Worm (Caenorhabditis elegans) whole organism, late embryonic: ENCODE measurements around the gene his-5.
"Not testable (repeated sequence)": the region's sequence is repeated elsewhere in the genome, so short reads cannot be mapped to it uniquely, and the experiment has no call there.

Experiments used
- C08G9.2 ChIP-seq: sonication (generic microtip); optimal IDR thresholded peaks from 2 replicates; lab custom pipeline; 2016; ENCODE audit warnings: mild to moderate bottlenecking, missing genetic modification characterization, moderate library complexity, missing compliant biosample characterization
- F13H6.1 ChIP-seq: sonication (generic microtip); optimal IDR thresholded peaks from 2 replicates; lab custom pipeline; 2016; ENCODE audit warnings: missing genetic modification characterization, missing compliant biosample characterization
- K02D7.2 ChIP-seq: sonication (generic microtip); optimal IDR thresholded peaks from 2 replicates; lab custom pipeline; 2017; ENCODE audit warnings: mild to moderate bottlenecking, missing genetic modification characterization, missing compliant biosample characterization
- ceh-14 ChIP-seq: sonication (generic microtip); optimal IDR thresholded peaks from 2 replicates; lab custom pipeline; 2016; ENCODE audit warnings: missing genotype, missing genetic modification characterization, missing compliant biosample characterization
- ceh-18 ChIP-seq: sonication (generic microtip); optimal IDR thresholded peaks from 2 replicates; lab custom pipeline; 2016; ENCODE audit warnings: missing genetic modification characterization, missing compliant biosample characterization
- ceh-19 ChIP-seq: fragments of 200-800 bp; sonication (Bioruptor generic); optimal IDR thresholded peaks from 2 replicates; lab custom pipeline; 2018; ENCODE audit warnings: mild to moderate bottlenecking, missing genetic modification characterization, missing compliant biosample characterization
- ceh-24 ChIP-seq: sonication (generic microtip); optimal IDR thresholded peaks from 2 replicates; lab custom pipeline; 2016; ENCODE audit warnings: mild to moderate bottlenecking, missing genetic modification characterization, missing compliant biosample characterization
- ceh-30 ChIP-seq: fragments of 150-350 bp; optimal IDR thresholded peaks from 2 replicates; lab custom pipeline; 2014; ENCODE audit warnings: missing biosample characterization, missing genetic modification characterization
- ceh-31 ChIP-seq: sonication (generic microtip); optimal IDR thresholded peaks from 2 replicates; lab custom pipeline; 2016; ENCODE audit warnings: missing genetic modification characterization, missing compliant biosample characterization
- ceh-34 ChIP-seq: sonication (generic microtip); optimal IDR thresholded peaks from 2 replicates; lab custom pipeline; 2016; ENCODE audit warnings: mild to moderate bottlenecking, missing genetic modification characterization, missing compliant biosample characterization
- ceh-6 ChIP-seq: fragments of 200-800 bp; sonication (Bioruptor generic); optimal IDR thresholded peaks from 2 replicates; lab custom pipeline; 2018; ENCODE audit warnings: mild to moderate bottlenecking, missing genetic modification characterization, missing compliant biosample characterization
- che-1 ChIP-seq: sonication (generic microtip); optimal IDR thresholded peaks from 2 replicates; lab custom pipeline; 2016; ENCODE audit warnings: mild to moderate bottlenecking, missing genetic modification characterization, missing compliant biosample characterization
- dve-1 ChIP-seq: sonication (generic microtip); optimal IDR thresholded peaks from 2 replicates; lab custom pipeline; 2017; ENCODE audit warnings: antibody characterized with exemption, mild to moderate bottlenecking, missing genetic modification characterization, missing compliant biosample characterization
- elt-4 ChIP-seq: sonication (generic microtip); optimal IDR thresholded peaks from 2 replicates; lab custom pipeline; 2016; ENCODE audit warnings: missing genetic modification characterization, missing compliant biosample characterization
- ets-4 ChIP-seq: sonication (generic microtip); optimal IDR thresholded peaks from 2 replicates; lab custom pipeline; 2016; ENCODE audit warnings: missing genetic modification characterization, missing compliant biosample characterization
- eyg-1 ChIP-seq: sonication (generic microtip); optimal IDR thresholded peaks from 2 replicates; lab custom pipeline; 2016; ENCODE audit warnings: missing genotype, missing genetic modification characterization, missing compliant biosample characterization
- fax-1 ChIP-seq: sonication (generic microtip); optimal IDR thresholded peaks from 2 replicates; lab custom pipeline; 2016; ENCODE audit warnings: missing genotype, missing genetic modification characterization, missing compliant biosample characterization
- gmeb-2 ChIP-seq: sonication (generic microtip); optimal IDR thresholded peaks from 2 replicates; lab custom pipeline; 2016; ENCODE audit warnings: missing genetic modification characterization, inconsistent platforms, missing compliant biosample characterization
- hlh-6 ChIP-seq: sonication (generic microtip); optimal IDR thresholded peaks from 2 replicates; lab custom pipeline; 2016; ENCODE audit warnings: missing genotype, missing genetic modification characterization, missing compliant biosample characterization
- hlh-8 ChIP-seq: sonication (generic microtip); optimal IDR thresholded peaks from 2 replicates; lab custom pipeline; 2016; ENCODE audit warnings: missing genotype, missing genetic modification characterization, missing compliant biosample characterization
- lin-11 ChIP-seq: fragments of 200-800 bp; sonication (Bioruptor generic); optimal IDR thresholded peaks from 2 replicates; lab custom pipeline; 2018; ENCODE audit warnings: mild to moderate bottlenecking, missing genetic modification characterization, missing compliant biosample characterization
- mec-3 ChIP-seq: sonication (generic microtip); optimal IDR thresholded peaks from 2 replicates; lab custom pipeline; 2016; ENCODE audit warnings: borderline replicate concordance, missing genetic modification characterization, missing compliant biosample characterization
- nhr-11 ChIP-seq: fragments of 150-350 bp; optimal IDR thresholded peaks from 2 replicates; lab custom pipeline; 2014; ENCODE audit warnings: missing biosample characterization, missing genetic modification characterization
- nhr-232 ChIP-seq: sonication (generic microtip); optimal IDR thresholded peaks from 2 replicates; lab custom pipeline; 2016; ENCODE audit warnings: missing genetic modification characterization, missing compliant biosample characterization
- odd-2 ChIP-seq: sonication (generic microtip); optimal IDR thresholded peaks from 2 replicates; lab custom pipeline; 2017; ENCODE audit warnings: antibody characterized with exemption, mild to moderate bottlenecking, missing genetic modification characterization, missing compliant biosample characterization
- pag-3 ChIP-seq: sonication (generic microtip); optimal IDR thresholded peaks from 2 replicates; lab custom pipeline; 2016; ENCODE audit warnings: missing compliant biosample characterization, missing genetic modification characterization, borderline replicate concordance
- pat-9 ChIP-seq: fragments of 200-800 bp; sonication (Bioruptor generic); optimal IDR thresholded peaks from 2 replicates; lab custom pipeline; 2018; ENCODE audit warnings: mild to moderate bottlenecking, missing genetic modification characterization, moderate library complexity, missing compliant biosample characterization
- pha-2 ChIP-seq: sonication (generic microtip); optimal IDR thresholded peaks from 2 replicates; lab custom pipeline; 2017; ENCODE audit warnings: mild to moderate bottlenecking, missing genetic modification characterization, missing compliant biosample characterization
- pqm-1 ChIP-seq: sonication (generic microtip); optimal IDR thresholded peaks from 2 replicates; lab custom pipeline; 2016; ENCODE audit warnings: missing genetic modification characterization, missing compliant biosample characterization
- pros-1 ChIP-seq: fragments of 150-350 bp; optimal IDR thresholded peaks from 2 replicates; lab custom pipeline; 2014; ENCODE audit warnings: missing biosample characterization, missing genetic modification reagents, missing genetic modification characterization
- ref-2 ChIP-seq: sonication (generic microtip); optimal IDR thresholded peaks from 2 replicates; lab custom pipeline; 2016; ENCODE audit warnings: missing genetic modification characterization, missing compliant biosample characterization
- sox-2 ChIP-seq: fragments of 200-800 bp; sonication (Bioruptor generic); IDR thresholded peaks from 2 replicates; pipeline ENCODE4 v1.3.6; 2022; ENCODE audit warnings: missing genetic modification reagents, missing genetic modification characterization, missing compliant biosample characterization
- sox-4 ChIP-seq: sonication (generic microtip); optimal IDR thresholded peaks from 2 replicates; lab custom pipeline; 2017; ENCODE audit warnings: mild to moderate bottlenecking, missing genetic modification characterization, inconsistent platforms, missing compliant biosample characterization
- syd-9 ChIP-seq: sonication (generic microtip); optimal IDR thresholded peaks from 2 replicates; lab custom pipeline; 2016; ENCODE audit warnings: mild to moderate bottlenecking, missing genetic modification characterization, moderate library complexity, missing compliant biosample characterization
- tbx-2 ChIP-seq: sonication (generic microtip); optimal IDR thresholded peaks from 2 replicates; lab custom pipeline; 2016; ENCODE audit warnings: missing genetic modification characterization, missing compliant biosample characterization
- tbx-7 ChIP-seq: sonication (generic microtip); optimal IDR thresholded peaks from 2 replicates; lab custom pipeline; 2016; ENCODE audit warnings: missing genotype, missing genetic modification characterization, missing compliant biosample characterization
- unc-3 ChIP-seq, 2 experiments: fragments of 200-800 bp in 1 of 2; sonication (Bioruptor generic) in 1 of 2; sonication (generic microtip) in 1 of 2; conservative IDR thresholded peaks in 1 of 2; optimal IDR thresholded peaks in 1 of 2; 2 replicates each; pipeline versions ENCODE4 v1.3.6 to Lab custom; 2016 to 2022; ENCODE audit warnings: missing compliant biosample characterization in 2 of 2, missing genetic modification characterization in 2 of 2, missing genetic modification reagents in 1 of 2
- unc-86 ChIP-seq: sonication (generic microtip); optimal IDR thresholded peaks from 2 replicates; lab custom pipeline; 2016; ENCODE audit warnings: missing genetic modification characterization, missing compliant biosample characterization
- zip-5 ChIP-seq: sonication (generic microtip); optimal IDR thresholded peaks from 2 replicates; lab custom pipeline; 2016; ENCODE audit warnings: missing genetic modification characterization, missing compliant biosample characterization

Gene his-5

DNA sequence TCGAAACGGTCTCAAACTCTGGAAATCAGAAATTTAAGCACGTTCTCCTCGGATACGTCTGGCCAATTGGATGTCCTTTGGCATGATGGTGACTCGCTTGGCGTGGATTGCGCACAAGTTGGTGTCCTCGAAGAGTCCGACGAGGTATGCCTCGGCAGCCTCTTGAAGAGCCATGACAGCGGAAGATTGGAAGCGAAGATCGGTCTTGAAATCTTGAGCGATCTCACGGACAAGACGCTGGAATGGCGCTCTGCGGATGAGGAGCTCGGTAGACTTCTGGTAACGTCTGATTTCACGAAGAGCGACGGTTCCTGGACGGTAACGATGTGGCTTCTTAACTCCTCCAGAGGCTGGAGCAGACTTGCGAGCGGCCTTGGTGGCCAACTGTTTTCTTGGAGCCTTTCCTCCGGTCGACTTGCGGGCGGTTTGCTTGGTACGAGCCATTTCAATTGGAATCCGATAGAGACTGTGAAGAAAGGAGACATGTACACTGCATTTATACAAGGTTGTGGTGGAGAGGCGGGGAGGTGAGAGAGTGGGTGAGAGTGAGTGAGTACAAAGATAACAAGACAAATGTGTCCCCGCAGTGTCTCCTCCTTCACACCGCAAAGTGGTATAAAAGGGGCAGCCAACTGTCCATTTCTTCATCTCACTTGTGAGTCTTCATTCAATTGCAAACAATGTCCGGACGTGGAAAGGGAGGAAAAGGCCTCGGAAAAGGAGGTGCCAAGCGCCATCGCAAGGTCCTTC is at the start of gene his-5, which contains the start of gene his-6:
Gene his-5 (plus strand): TSS at position 681 of the 750 bp plus-strand sequence.
Gene his-6 (minus strand): TSS at position 444 of the 750 bp plus-strand sequence.
- peak; percentile 51 for TF ChIP-seq ref-2 (tag; lab: Kevin White, UChicago)
- peak; percentile 30 for TF ChIP-seq sox-2 (GFP tag; lab: Robert Waterston, UW)
- peak; percentile 52 for TF ChIP-seq ceh-31 (tag; lab: Kevin White, UChicago)
- TF ChIP-seq unc-3 (GFP tag; conservative IDR thresholded peaks at IDR 0.05; lab: Robert Waterston, UW), result peak; percentile 61
- TF ChIP-seq unc-3 (tag; optimal IDR thresholded peaks at IDR 0.05; lab: Kevin White, UChicago), result not testable (repeated sequence)

DNA sequence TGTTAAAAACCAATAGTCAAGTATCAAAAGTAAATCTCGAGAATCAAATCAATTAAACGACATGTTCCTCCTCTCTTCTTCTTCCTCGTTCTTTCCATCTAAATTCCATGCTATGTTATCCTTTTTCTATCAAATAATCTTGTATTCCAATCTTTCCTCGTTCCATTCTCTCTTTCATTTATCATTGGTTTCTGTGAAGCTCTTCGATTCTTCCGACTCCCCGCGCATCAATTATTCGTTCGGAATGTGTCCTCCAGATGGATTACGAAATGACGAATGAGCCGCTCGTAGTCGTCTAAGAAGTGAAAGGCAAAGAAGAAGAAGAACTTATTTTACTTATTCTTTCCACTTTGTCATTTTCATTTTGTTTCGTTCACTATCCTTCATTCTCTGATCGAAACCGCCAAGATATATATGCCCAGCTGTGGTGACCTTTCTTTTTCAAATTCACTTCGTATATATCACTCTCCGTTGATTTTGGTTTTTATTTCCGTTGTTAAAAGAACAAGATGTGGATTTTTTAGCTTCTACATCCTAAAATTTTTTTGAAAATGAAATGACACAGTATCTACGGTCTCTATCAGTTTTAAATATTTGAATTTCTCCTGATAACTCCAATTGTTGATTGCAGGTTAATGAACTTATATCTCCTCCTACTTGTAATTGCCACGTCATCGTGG is 40.6 kb upstream of the his-5 start, which contains the start of gene pxn-1:
Gene pxn-1 (plus strand): TSS at position 630 of the 680 bp plus-strand sequence.
- TF ChIP-seq pros-1 (tag; lab: Kevin White, UChicago), result no peak
- TF ChIP-seq pha-2 (tag; lab: Kevin White, UChicago), result no peak
- no peak for TF ChIP-seq ceh-24 (tag; lab: Kevin White, UChicago)
- no peak for TF ChIP-seq hlh-6 (tag; lab: Kevin White, UChicago)
- no peak for TF ChIP-seq fax-1 (tag; lab: Kevin White, UChicago)
- TF ChIP-seq ceh-6, result no peak
- no peak for TF ChIP-seq sox-4
- no peak for TF ChIP-seq ref-2 (tag; lab: Kevin White, UChicago)

ce11 chrV:8495106-8495505 is 39.9 kb upstream of the his-5 start:
- TF ChIP-seq gmeb-2 (tag; lab: Kevin White, UChicago) (no peak), ceh-30 (tag; lab: Kevin White, UChicago) (no peak), mec-3 (tag; lab: Kevin White, UChicago) (no peak), ceh-19 (GFP tag; lab: Kevin White, UChicago) (no peak), ceh-18 (tag; lab: Kevin White, UChicago) (no peak), ceh-34 (tag; lab: Kevin White, UChicago) (no peak), ceh-6 (no peak), sox-4 (no peak), syd-9 (tag; lab: Kevin White, UChicago) (no peak), tbx-2 (no peak), dve-1 (no peak), unc-86 (tag; lab: Kevin White, UChicago) (no peak), C08G9.2 (tag; lab: Kevin White, UChicago) (no peak), lin-11 (tag; lab: Kevin White, UChicago) (no peak), tbx-7 (tag; lab: Kevin White, UChicago) (no peak)

- no peak for TF ChIP-seq pag-3
- no peak for TF ChIP-seq F13H6.1 (tag; lab: Kevin White, UChicago)
- no peak for TF ChIP-seq dve-1
- TF ChIP-seq nhr-11 (tag; lab: Kevin White, UChicago), result no peak
- no peak for TF ChIP-seq pat-9 (tag; lab: Kevin White, UChicago)
- no peak for TF ChIP-seq elt-4
- no peak for TF ChIP-seq ceh-34 (tag; lab: Kevin White, UChicago)
- no peak for TF ChIP-seq ceh-19 (GFP tag; lab: Kevin White, UChicago)
- TF ChIP-seq ref-2 (tag; lab: Kevin White, UChicago), result no peak
Observed at ce11 chrV:8495965-8496364, 39.0 kb upstream of the his-5 start.

- no peak for TF ChIP-seq dve-1
- TF ChIP-seq ets-4, result no peak
- no peak for TF ChIP-seq ceh-14 (tag; lab: Kevin White, UChicago)
- TF ChIP-seq eyg-1 (tag; lab: Kevin White, UChicago), result no peak
- TF ChIP-seq odd-2 (tag; lab: Kevin White, UChicago), result no peak
- no peak for TF ChIP-seq gmeb-2 (tag; lab: Kevin White, UChicago)
- TF ChIP-seq che-1 (tag; lab: Kevin White, UChicago), result no peak
- no peak for TF ChIP-seq tbx-7 (tag; lab: Kevin White, UChicago)
- TF ChIP-seq pqm-1 (tag; lab: Kevin White, UChicago), result no peak
- no peak for TF ChIP-seq pag-3
- no peak for TF ChIP-seq elt-4
- TF ChIP-seq sox-4, result no peak
- no peak for TF ChIP-seq K02D7.2 (tag; lab: Kevin White, UChicago)
- no peak for TF ChIP-seq nhr-232
- no peak for TF ChIP-seq zip-5
- no peak for TF ChIP-seq hlh-8
- TF ChIP-seq hlh-6 (tag; lab: Kevin White, UChicago), result no peak
- TF ChIP-seq pat-9 (tag; lab: Kevin White, UChicago), result no peak
- TF ChIP-seq, all 69 proteins: peak for 0
Observed at ce11 chrV:8499407-8499806, 35.6 kb upstream of the his-5 start.
